Fruit fly (Drosophila melanogaster) whole organism, pupa: ENCODE data around the gene Tti1.

ENCODE experiments used
- CG10348 ChIP-seq: fragments of 200-800 bp; sonication (Bioruptor generic); IDR thresholded peaks from 2 replicates; pipeline ENCODE4 v1.3.6; 2022; ENCODE audit warnings: missing biosample characterization, missing genetic modification characterization
- CG12605 ChIP-seq: fragments of 200-800 bp; sonication (Bioruptor generic); IDR thresholded peaks from 2 replicates; pipeline ENCODE4 v1.3.6; 2022; ENCODE audit warnings: missing biosample characterization, missing genetic modification characterization
- CG13204 ChIP-seq: fragments of 200-800 bp; sonication (Bioruptor generic); optimal IDR thresholded peaks from 2 replicates; lab custom pipeline; 2018; ENCODE audit warnings: missing biosample characterization, mild to moderate bottlenecking, missing genetic modification characterization, moderate library complexity
- CG14655 ChIP-seq: fragments of 200-800 bp; sonication (Bioruptor generic); optimal IDR thresholded peaks from 3 replicates; lab custom pipeline; 2017; ENCODE audit warnings: mild to moderate bottlenecking, missing biosample characterization, missing genetic modification reagents, missing genetic modification characterization
- CG15710 ChIP-seq: fragments of 200-800 bp; sonication (Bioruptor generic); optimal IDR thresholded peaks from 2 replicates; lab custom pipeline; 2018; ENCODE audit warnings: missing biosample characterization, mild to moderate bottlenecking, missing genetic modification characterization, moderate library complexity
- CG17806 ChIP-seq: fragments of 200-800 bp; sonication (Bioruptor generic); optimal IDR thresholded peaks from 2 replicates; lab custom pipeline; 2018; ENCODE audit warnings: missing biosample characterization, mild to moderate bottlenecking, missing genetic modification characterization, moderate library complexity
- CG32121 ChIP-seq: fragments of 200-800 bp; sonication (Bioruptor generic); IDR thresholded peaks from 2 replicates; pipeline ENCODE4 v1.3.6; 2022; ENCODE audit warnings: missing biosample characterization, missing genetic modification characterization
- CG34367 ChIP-seq: fragments of 200-800 bp; sonication (Bioruptor generic); optimal IDR thresholded peaks from 2 replicates; lab custom pipeline; 2018; ENCODE audit warnings: missing biosample characterization, mild to moderate bottlenecking, missing genetic modification characterization
- CG4496 ChIP-seq: fragments of 200-800 bp; sonication (Bioruptor generic); IDR thresholded peaks from 3 replicates; pipeline ENCODE4 v1.3.6; 2022; ENCODE audit warnings: missing biosample characterization, missing genetic modification characterization
- CG8159 ChIP-seq: fragments of 200-800 bp; sonication (Bioruptor generic); optimal IDR thresholded peaks from 3 replicates; lab custom pipeline; 2018; ENCODE audit warnings: missing biosample characterization, mild to moderate bottlenecking, missing genetic modification characterization, moderate library complexity
- CG8301 ChIP-seq: fragments of 200-800 bp; sonication (Bioruptor generic); optimal IDR thresholded peaks from 2 replicates; lab custom pipeline; 2018; ENCODE audit warnings: missing biosample characterization, mild to moderate bottlenecking, missing genetic modification characterization
- CG9948 ChIP-seq: fragments of 200-800 bp; sonication (Bioruptor generic); optimal IDR thresholded peaks from 2 replicates; lab custom pipeline; 2018; ENCODE audit warnings: missing biosample characterization, mild to moderate bottlenecking, missing genetic modification characterization, moderate library complexity
- D1 ChIP-seq: fragments of 200-800 bp; sonication (Bioruptor generic); optimal IDR thresholded peaks from 2 replicates; lab custom pipeline; 2018; ENCODE audit warnings: missing biosample characterization, mild to moderate bottlenecking, missing genetic modification characterization, moderate library complexity
- EcR ChIP-seq: fragments of 200-800 bp; sonication (Bioruptor generic); optimal IDR thresholded peaks from 3 replicates; lab custom pipeline; 2019; ENCODE audit warnings: missing biosample characterization, missing genetic modification characterization, mild to moderate bottlenecking, moderate library complexity, missing genetic modification reagents
- Ets98B ChIP-seq: fragments of 200-800 bp; sonication (Bioruptor generic); IDR thresholded peaks from 2 replicates; pipeline ENCODE4 v1.3.6; 2022; ENCODE audit warnings: missing biosample characterization, missing genetic modification characterization
- Pif1A ChIP-seq: fragments of 200-800 bp; sonication (Bioruptor generic); optimal IDR thresholded peaks from 3 replicates; lab custom pipeline; 2016; ENCODE audit warnings: missing biosample characterization, missing genetic modification characterization
- Pif1B ChIP-seq: fragments of 200-800 bp; sonication (Bioruptor generic); optimal IDR thresholded peaks from 3 replicates; lab custom pipeline; 2016; ENCODE audit warnings: missing biosample characterization, missing genetic modification characterization
- Snoo ChIP-seq: fragments of 200-800 bp; sonication (Bioruptor generic); optimal IDR thresholded peaks from 3 replicates; lab custom pipeline; 2017; ENCODE audit warnings: missing biosample characterization, mild to moderate bottlenecking, missing genetic modification characterization, inconsistent platforms
- fd96Ca ChIP-seq: fragments of 200-800 bp; sonication (Bioruptor generic); IDR thresholded peaks from 3 replicates; pipeline ENCODE4 v1.3.6; 2022; ENCODE audit warnings: missing biosample characterization, missing genetic modification characterization
- gl ChIP-seq: fragments of 200-800 bp; sonication (Bioruptor generic); optimal IDR thresholded peaks from 2 replicates; lab custom pipeline; 2018; ENCODE audit warnings: missing biosample characterization, mild to moderate bottlenecking, missing genetic modification characterization
- rn ChIP-seq: fragments of 200-800 bp; sonication (Bioruptor generic); IDR thresholded peaks from 2 replicates; pipeline ENCODE4 v1.3.6; 2022; ENCODE audit warnings: missing biosample characterization, missing genetic modification characterization

Gene Tti1

dm6 chr3R:9747272-9747874 lies 7.1 kb downstream of the Tti1 start, which contains the start of gene CG12948:
TSS of gene CG12948 (minus strand) at chr3R:9747744.
- TF ChIP-seq Pif1B (GFP tag; lab: Kevin White, UChicago) (no peak), CG32121 (GFP tag; lab: Robert Waterston, UW) (peak; percentile 24; the same call in 1 of the 2 replicates), CG14655 (GFP tag; lab: Kevin White, UChicago) (no peak), CG9948 (tag; lab: Kevin White, UChicago) (peak; percentile 24), gl (tag; lab: Kevin White, UChicago) (peak; percentile 29), fd96Ca (GFP tag; lab: Robert Waterston, UW) (peak; percentile 7; the same call in 1 of the 3 replicates), CG4496 (peak; percentile 47; the same call in 1 of the 3 replicates), rn (GFP tag; lab: Robert Waterston, UW) (no peak), CG8301 (no peak), CG8159 (tag; lab: Kevin White, UChicago) (no peak), CG34367 (tag; lab: Kevin White, UChicago) (no peak), CG17806 (peak; percentile 23), EcR (peak; percentile 51), D1 (tag; lab: Kevin White, UChicago) (no peak), CG15710 (tag; lab: Kevin White, UChicago) (peak; percentile 53), Ets98B (peak; percentile 35; the same call in 1 of the 2 replicates), CG12605 (GFP tag; lab: Robert Waterston, UW) (no peak), Pif1A (GFP tag; lab: Kevin White, UChicago) (no peak), Snoo (tag; lab: Kevin White, UChicago) (peak; percentile 55), CG13204 (GFP tag; lab: Kevin White, UChicago) (no peak), CG10348 (GFP tag; lab: Robert Waterston, UW) (no peak)

- no peak for TF ChIP-seq Snoo (tag; lab: Kevin White, UChicago)
- peak; percentile 9 for TF ChIP-seq EcR
- TF ChIP-seq, all 21 proteins: peak for 1
Observed at dm6 chr3R:9746267-9746666, 8.2 kb downstream of the Tti1 start, which contains the start of gene CG34409. TSS of gene CG34409 (minus strand) at chr3R:9746367.

- TF ChIP-seq CG15710 (tag; lab: Kevin White, UChicago) = no peak
- TF ChIP-seq EcR = peak; percentile 76
Observed at dm6 chr3R:9745442-9745841, 9.0 kb downstream of the Tti1 start.

- TF ChIP-seq CG15710 (tag; lab: Kevin White, UChicago) (no peak), CG4496 (no peak), D1 (tag; lab: Kevin White, UChicago) (no peak), CG12605 (GFP tag; lab: Robert Waterston, UW) (no peak), CG8301 (no peak), CG14655 (GFP tag; lab: Kevin White, UChicago) (no peak), rn (GFP tag; lab: Robert Waterston, UW) (no peak), Pif1B (GFP tag; lab: Kevin White, UChicago) (no peak), CG8159 (tag; lab: Kevin White, UChicago) (no peak), Pif1A (GFP tag; lab: Kevin White, UChicago) (no peak)
Observed at dm6 chr3R:9743995-9744394, 10.5 kb downstream of the Tti1 start.

- TF ChIP-seq CG14655 (GFP tag; lab: Kevin White, UChicago) (no peak), Pif1A (GFP tag; lab: Kevin White, UChicago) (no peak), rn (GFP tag; lab: Robert Waterston, UW) (no peak), CG17806 (no peak), CG10348 (GFP tag; lab: Robert Waterston, UW) (no peak), Snoo (tag; lab: Kevin White, UChicago) (no peak), CG13204 (GFP tag; lab: Kevin White, UChicago) (no peak), CG4496 (no peak), CG9948 (tag; lab: Kevin White, UChicago) (no peak), gl (tag; lab: Kevin White, UChicago) (no peak), CG8159 (tag; lab: Kevin White, UChicago) (no peak), Pif1B (GFP tag; lab: Kevin White, UChicago) (no peak), CG15710 (tag; lab: Kevin White, UChicago) (no peak)
- TF ChIP-seq, all 21 proteins: peak for 0
Observed at dm6 chr3R:9743217-9743616, 11.3 kb downstream of the Tti1 start, which contains the start of gene CG31415. TSS of gene CG31415 (plus strand) at chr3R:9743517.

dm6 chr3R:9740713-9741112 lies 13.8 kb downstream of the Tti1 start, which contains the start of gene Pnn:
TSS of gene Pnn (plus strand) at chr3R:9740899.
- TF ChIP-seq CG9948 (tag; lab: Kevin White, UChicago) = no peak
- no peak for TF ChIP-seq EcR
- no peak for TF ChIP-seq Pif1A (GFP tag; lab: Kevin White, UChicago)
- TF ChIP-seq D1 (tag; lab: Kevin White, UChicago) = no peak
- no peak for TF ChIP-seq CG10348 (GFP tag; lab: Robert Waterston, UW)
- TF ChIP-seq CG15710 (tag; lab: Kevin White, UChicago) = no peak
- TF ChIP-seq CG14655 (GFP tag; lab: Kevin White, UChicago) = no peak
- TF ChIP-seq gl (tag; lab: Kevin White, UChicago) = no peak
- no peak for TF ChIP-seq Pif1B (GFP tag; lab: Kevin White, UChicago)
- no peak for TF ChIP-seq Snoo (tag; lab: Kevin White, UChicago)
- no peak for TF ChIP-seq rn (GFP tag; lab: Robert Waterston, UW)
- no peak for TF ChIP-seq CG12605 (GFP tag; lab: Robert Waterston, UW)
- no peak for TF ChIP-seq CG32121 (GFP tag; lab: Robert Waterston, UW)
